Worm (Caenorhabditis elegans) whole organism, early embryonic: ENCODE data around the gene ttr-50.

Experiments
- ama-1 ChIP-seq: fragments of 150-350 bp; optimal IDR thresholded peaks from 2 replicates; lab custom pipeline; 2014
- hnd-1 ChIP-seq: sonication (generic microtip); optimal IDR thresholded peaks from 2 replicates; lab custom pipeline; 2016; ENCODE audit warnings: missing genetic modification characterization, missing compliant biosample characterization
- pes-1 ChIP-seq: fragments of 200-800 bp; sonication (Bioruptor generic); IDR thresholded peaks from 2 replicates; pipeline ENCODE4 v1.3.6; 2022; ENCODE audit warnings: missing genetic modification reagents, missing genetic modification characterization, missing compliant biosample characterization
- tbx-11 ChIP-seq: fragments of 200-800 bp; sonication (Bioruptor generic); IDR thresholded peaks from 2 replicates; pipeline ENCODE4 v1.3.6; 2022; ENCODE audit warnings: missing genetic modification characterization, missing compliant biosample characterization

DNA sequence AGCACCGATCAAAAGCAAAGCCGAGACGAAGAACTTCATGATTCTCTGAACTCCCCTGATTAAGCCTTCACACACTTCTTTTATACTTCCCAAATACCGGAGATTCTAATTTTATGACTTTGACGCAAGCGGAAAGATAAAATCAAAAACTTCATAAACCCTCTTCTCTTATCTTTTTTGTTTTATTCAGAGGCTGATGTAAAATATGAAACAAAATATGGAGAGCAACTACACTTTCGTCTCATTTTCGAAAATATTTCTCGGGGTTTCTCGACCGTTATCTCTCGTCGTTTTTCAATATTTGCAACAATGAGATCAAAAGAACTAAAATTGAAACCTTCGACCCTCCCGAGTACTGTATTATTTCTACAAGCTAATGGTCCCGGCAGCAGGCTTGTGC lies 17.8 kb downstream of the ttr-50 start, which contains the start of gene lys-4:
- TF ChIP-seq pes-1 (GFP tag; lab: Robert Waterston, UW), result no peak
- no peak for TF ChIP-seq ama-1 (lab: Kevin White, UChicago)
- no peak for TF ChIP-seq tbx-11 (GFP tag; lab: Robert Waterston, UW)
- TF ChIP-seq hnd-1 (tag; lab: Kevin White, UChicago), result no peak
